Worm (Caenorhabditis elegans) whole organism, L2 larva: Measurements from ENCODE around the gene F36G9.7.

Experiments used
- C34F6.9 ChIP-seq: fragments of 150-350 bp; optimal IDR thresholded peaks from 2 replicates; lab custom pipeline; 2014; ENCODE audit warnings: missing biosample characterization, missing genetic modification characterization
- F13H6.1 ChIP-seq: sonication (generic microtip); optimal IDR thresholded peaks from 2 replicates; lab custom pipeline; 2016; ENCODE audit warnings: missing genetic modification characterization, missing compliant biosample characterization
- R02D3.7 ChIP-seq: fragments of 150-350 bp; optimal IDR thresholded peaks from 2 replicates; lab custom pipeline; 2014; ENCODE audit warnings: missing biosample characterization, missing genetic modification characterization
- aly-2 ChIP-seq: fragments of 150-350 bp; optimal IDR thresholded peaks from 2 replicates; lab custom pipeline; 2014; ENCODE audit warnings: missing biosample characterization, missing genetic modification characterization
- blmp-1 ChIP-seq: sonication (generic microtip); optimal IDR thresholded peaks from 2 replicates; lab custom pipeline; 2017; ENCODE audit warnings: missing genetic modification characterization, mild to moderate bottlenecking, missing compliant biosample characterization, antibody characterized with exemption, moderate library complexity; ENCODE audit not compliant: insufficient read depth
- ceh-16 ChIP-seq: fragments of 150-350 bp; optimal IDR thresholded peaks from 2 replicates; lab custom pipeline; 2014; ENCODE audit warnings: missing biosample characterization, missing genetic modification characterization
- crh-2 ChIP-seq: sonication (generic microtip); optimal IDR thresholded peaks from 2 replicates; lab custom pipeline; 2017; ENCODE audit warnings: missing biosample characterization, missing genetic modification characterization
- dmd-4 ChIP-seq: sonication (generic microtip); optimal IDR thresholded peaks from 2 replicates; lab custom pipeline; 2017; ENCODE audit warnings: missing biosample characterization, missing genetic modification characterization
- egl-27 ChIP-seq: sonication (generic microtip); optimal IDR thresholded peaks from 3 replicates; lab custom pipeline; 2017; ENCODE audit warnings: missing biosample characterization, missing genetic modification reagents, missing genetic modification characterization
- elt-1 ChIP-seq: fragments of 150-350 bp; optimal IDR thresholded peaks from 2 replicates; lab custom pipeline; 2014; ENCODE audit warnings: missing biosample characterization, missing genetic modification characterization
- fos-1 ChIP-seq: fragments of 150-350 bp; optimal IDR thresholded peaks from 2 replicates; lab custom pipeline; 2014; ENCODE audit warnings: missing biosample characterization, missing genetic modification characterization
- gmeb-1 ChIP-seq: fragments of 150-350 bp; optimal IDR thresholded peaks from 2 replicates; lab custom pipeline; 2014; ENCODE audit warnings: missing biosample characterization, missing genetic modification characterization
- lin-11 ChIP-seq: fragments of 150-350 bp; sonication (generic microtip); optimal IDR thresholded peaks from 2 replicates; lab custom pipeline; 2014; ENCODE audit warnings: missing biosample characterization, missing genetic modification characterization, inconsistent platforms, mixed read lengths
- lin-13 ChIP-seq: fragments of 150-350 bp; optimal IDR thresholded peaks from 2 replicates; lab custom pipeline; 2014; ENCODE audit warnings: missing biosample characterization, missing genetic modification reagents, missing genetic modification characterization
- lin-39 ChIP-seq: fragments of 150-350 bp; optimal IDR thresholded peaks from 2 replicates; lab custom pipeline; 2014; ENCODE audit warnings: missing biosample characterization, missing genetic modification reagents, missing genetic modification characterization
- mab-5 ChIP-seq: fragments of 150-350 bp; optimal IDR thresholded peaks from 2 replicates; lab custom pipeline; 2014; ENCODE audit warnings: missing biosample characterization, missing genetic modification characterization
- mdl-1 ChIP-seq, 2 experiments: fragments of 150-350 bp in 1 of 2; sonication (generic microtip) in 1 of 2; optimal IDR thresholded peaks; 2 replicates each; lab custom pipeline; 2017; ENCODE audit warnings: missing biosample characterization in 2 of 2, missing genetic modification characterization in 2 of 2
- nhr-11 ChIP-seq: fragments of 150-350 bp; optimal IDR thresholded peaks from 2 replicates; lab custom pipeline; 2014; ENCODE audit warnings: missing biosample characterization, missing genetic modification characterization
- nhr-12 ChIP-seq: fragments of 150-350 bp; optimal IDR thresholded peaks from 2 replicates; lab custom pipeline; 2014; ENCODE audit warnings: missing biosample characterization, missing genetic modification characterization
- nhr-129 ChIP-seq: fragments of 150-350 bp; optimal IDR thresholded peaks from 2 replicates; lab custom pipeline; 2014; ENCODE audit warnings: missing biosample characterization, missing genetic modification characterization
- nhr-21 ChIP-seq: fragments of 150-350 bp; optimal IDR thresholded peaks from 2 replicates; lab custom pipeline; 2014; ENCODE audit warnings: missing biosample characterization, missing genetic modification characterization
- nhr-6 ChIP-seq: fragments of 150-350 bp; optimal IDR thresholded peaks from 2 replicates; lab custom pipeline; 2014; ENCODE audit warnings: missing biosample characterization, missing genetic modification characterization
- nhr-77 ChIP-seq: fragments of 150-350 bp; optimal IDR thresholded peaks from 2 replicates; lab custom pipeline; 2014; ENCODE audit warnings: missing biosample characterization, missing genetic modification characterization
- peb-1 ChIP-seq: fragments of 150-350 bp; optimal IDR thresholded peaks from 2 replicates; lab custom pipeline; 2014; ENCODE audit warnings: missing biosample characterization, missing genetic modification characterization
- sem-4 ChIP-seq: fragments of 150-350 bp; optimal IDR thresholded peaks from 2 replicates; lab custom pipeline; 2014; ENCODE audit warnings: missing biosample characterization, missing genetic modification reagents, missing genetic modification characterization
- sma-3 ChIP-seq: sonication (generic microtip); optimal IDR thresholded peaks from 2 replicates; lab custom pipeline; 2016; ENCODE audit warnings: missing genetic modification reagents, missing genetic modification characterization, missing compliant biosample characterization
- sma-9 ChIP-seq, 2 experiments: fragments of 150-350 bp in 1 of 2; sonication (generic microtip) in 1 of 2; optimal IDR thresholded peaks; 2 replicates each; lab custom pipeline; 2014 to 2016; ENCODE audit warnings: missing genetic modification characterization in 2 of 2, mild to moderate bottlenecking in 1 of 2, missing biosample characterization in 1 of 2, missing compliant biosample characterization in 1 of 2, missing genetic modification reagents in 1 of 2, moderate library complexity in 1 of 2
- snpc-4 ChIP-seq: fragments of 150-350 bp; optimal IDR thresholded peaks from 2 replicates; lab custom pipeline; 2014; ENCODE audit warnings: missing biosample characterization, missing genetic modification characterization
- unc-39 ChIP-seq: fragments of 150-350 bp; optimal IDR thresholded peaks from 2 replicates; lab custom pipeline; 2014; ENCODE audit warnings: missing biosample characterization, missing genetic modification characterization
- unc-55 ChIP-seq: fragments of 150-350 bp; sonication (generic microtip); optimal IDR thresholded peaks from 3 replicates; lab custom pipeline; 2014; ENCODE audit warnings: missing biosample characterization, missing genetic modification reagents, missing genetic modification characterization
- unc-62 ChIP-seq: fragments of 150-350 bp; optimal IDR thresholded peaks from 2 replicates; lab custom pipeline; 2014; ENCODE audit warnings: missing biosample characterization, missing genetic modification reagents, missing genetic modification characterization
- zag-1 ChIP-seq: fragments of 150-350 bp; optimal IDR thresholded peaks from 2 replicates; lab custom pipeline; 2014; ENCODE audit warnings: missing biosample characterization, missing genetic modification characterization
- ztf-11 ChIP-seq: sonication (generic microtip); optimal IDR thresholded peaks from 2 replicates; lab custom pipeline; 2017; ENCODE audit warnings: missing biosample characterization, missing genetic modification characterization
- ztf-4 ChIP-seq: fragments of 150-350 bp; optimal IDR thresholded peaks from 2 replicates; lab custom pipeline; 2014; ENCODE audit warnings: missing biosample characterization, missing genetic modification characterization

F36G9.7 gene

DNA sequence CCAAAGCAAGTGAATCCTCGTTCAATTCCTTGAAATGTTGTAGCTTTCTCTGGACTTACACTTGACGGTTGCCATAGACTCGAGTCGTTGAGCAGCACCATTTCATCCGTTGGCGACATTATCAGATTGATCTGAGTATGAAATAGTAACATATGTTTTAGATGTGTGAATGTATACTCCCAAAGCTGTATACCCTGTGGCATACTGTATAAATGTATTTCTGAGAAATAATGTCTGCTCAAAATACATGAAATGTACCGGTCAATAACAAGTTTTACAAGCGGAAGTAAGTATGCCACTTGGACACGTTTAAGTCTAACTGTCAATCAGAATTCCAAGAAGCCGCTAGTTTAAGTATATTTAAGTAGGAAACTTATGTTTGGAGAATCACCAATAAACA, 40.0 kb upstream of the F36G9.7 start, which contains the start of gene str-233:
TSS of gene str-233 (minus strand) at position 101 of the 400 bp plus-strand sequence.
- TF ChIP-seq unc-55 (GFP tag; lab: Kevin White, UChicago) = no peak
- TF ChIP-seq ztf-11 (tag; lab: Kevin White, UChicago) = no peak
- TF ChIP-seq, all 48 proteins: peak for 0

DNA sequence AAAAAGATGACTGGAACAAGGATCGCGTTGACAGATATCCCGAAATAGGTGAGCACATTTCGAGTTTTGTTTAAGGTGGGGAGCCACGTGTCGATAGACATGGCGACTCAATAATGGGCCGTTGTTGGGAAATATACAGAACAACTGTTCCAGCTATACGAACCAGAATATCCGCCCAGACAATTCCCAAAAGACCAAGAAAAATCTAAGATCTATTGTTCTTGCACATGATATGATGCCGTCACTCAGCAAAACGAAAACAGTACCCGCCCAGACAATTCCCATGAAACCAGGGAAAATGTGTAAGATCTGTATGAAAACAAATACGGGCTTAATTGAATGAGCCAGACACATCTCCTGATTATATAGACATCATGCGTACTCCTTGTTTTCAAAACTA, 38.0 kb upstream of the F36G9.7 start, which contains the start of gene str-231:
TSS of gene str-231 (minus strand) at position 101 of the 400 bp plus-strand sequence.
- TF ChIP-seq ztf-11 (tag; lab: Kevin White, UChicago) (no peak), nhr-6 (no peak), nhr-12 (tag; lab: Kevin White, UChicago) (no peak), nhr-77 (no peak), R02D3.7 (tag; lab: Kevin White, UChicago) (no peak), mdl-1 (tag; optimal IDR thresholded peaks at IDR 0.05; lab: Kevin White, UChicago) (no peak), sma-9 (GFP tag; optimal IDR thresholded peaks at IDR 0.05; lab: Kevin White, UChicago) (no peak), sma-9 (tag; optimal IDR thresholded peaks at IDR 0.05; lab: Kevin White, UChicago) (no peak), ceh-16 (tag; lab: Kevin White, UChicago) (no peak), unc-62 (no peak), nhr-11 (no peak), lin-11 (tag; lab: Kevin White, UChicago) (no peak), lin-13 (GFP tag; lab: Kevin White, UChicago) (no peak), unc-39 (tag; lab: Kevin White, UChicago) (no peak), lin-39 (tag; lab: Kevin White, UChicago) (no peak), crh-2 (no peak), blmp-1 (tag; lab: Kevin White, UChicago) (no peak)

DNA sequence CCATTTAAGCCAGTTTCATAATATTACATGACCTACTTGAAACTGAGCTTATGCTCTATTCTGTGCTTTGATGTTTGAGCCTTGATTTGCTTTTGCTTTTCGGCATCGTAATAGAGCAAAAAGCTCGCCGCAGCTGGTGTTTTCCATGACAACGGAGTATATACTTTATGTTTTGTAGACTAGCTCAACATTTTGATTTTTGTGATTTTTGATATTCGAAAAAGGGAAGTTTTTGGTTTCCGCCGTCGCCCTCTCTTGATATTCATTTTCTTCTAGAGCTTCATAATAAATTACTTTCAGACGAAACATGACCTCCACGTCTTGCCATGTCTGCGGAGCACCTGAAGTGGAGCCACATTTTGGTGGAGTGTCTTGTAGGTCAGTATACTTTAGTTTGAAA, 32.7 kb upstream of the F36G9.7 start, which contains the start of gene nhr-63:
TSS of gene nhr-63 (plus strand) at position 301 of the 400 bp plus-strand sequence.
- TF ChIP-seq aly-2 (tag; lab: Kevin White, UChicago) (no peak), snpc-4 (tag; lab: Kevin White, UChicago) (no peak), mdl-1 (tag; optimal IDR thresholded peaks at IDR 0.05; lab: Kevin White, UChicago) (no peak), sma-9 (GFP tag; optimal IDR thresholded peaks at IDR 0.05; lab: Kevin White, UChicago) (no peak), sma-9 (tag; optimal IDR thresholded peaks at IDR 0.05; lab: Kevin White, UChicago) (no peak), ztf-11 (tag; lab: Kevin White, UChicago) (no peak), R02D3.7 (tag; lab: Kevin White, UChicago) (no peak), unc-62 (no peak), nhr-21 (no peak), elt-1 (tag; lab: Kevin White, UChicago) (no peak), peb-1 (tag; lab: Kevin White, UChicago) (no peak), dmd-4 (tag; lab: Kevin White, UChicago) (no peak), nhr-12 (tag; lab: Kevin White, UChicago) (no peak), sem-4 (tag; lab: Kevin White, UChicago) (no peak), mab-5 (tag; lab: Kevin White, UChicago) (no peak)

DNA sequence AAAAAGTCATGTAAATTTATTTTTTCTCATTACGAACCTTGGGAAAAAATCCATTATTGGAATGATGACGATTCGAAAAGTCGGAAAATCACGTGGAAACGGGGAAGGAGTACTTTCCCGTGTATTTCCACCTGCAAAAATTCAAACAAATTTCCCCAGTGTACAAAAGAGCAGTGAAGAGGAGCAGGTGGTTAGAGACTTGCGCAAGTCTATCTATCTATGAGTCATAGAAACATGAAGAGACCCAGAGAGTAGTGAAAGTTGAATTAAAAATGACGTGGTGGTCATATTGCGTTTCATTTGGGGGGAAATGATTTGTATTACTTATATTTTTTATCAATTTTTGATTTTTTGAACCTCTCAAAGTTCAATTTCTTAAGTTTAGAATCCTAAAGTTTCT, 30.9 kb upstream of the F36G9.7 start, which contains the start of gene nhr-50:
TSS of gene nhr-50 (minus strand) at position 199 of the 400 bp plus-strand sequence.
- TF ChIP-seq gmeb-1 (peak; percentile 8), F13H6.1 (tag; lab: Kevin White, UChicago) (peak; percentile 53), crh-2 (peak; percentile 83), fos-1 (peak; percentile 99), egl-27 (tag; lab: Kevin White, UChicago) (peak; percentile 57), ztf-4 (peak; percentile 8), sma-9 (GFP tag; optimal IDR thresholded peaks at IDR 0.05; lab: Kevin White, UChicago) (peak; percentile 91), sma-9 (tag; optimal IDR thresholded peaks at IDR 0.05; lab: Kevin White, UChicago) (no peak), nhr-129 (peak; percentile 54), blmp-1 (tag; lab: Kevin White, UChicago) (peak; percentile 97), ceh-16 (tag; lab: Kevin White, UChicago) (no peak), nhr-11 (no peak), nhr-21 (peak; percentile 45), sma-3 (GFP tag; lab: Kevin White, UChicago) (peak; percentile 69), C34F6.9 (tag; lab: Kevin White, UChicago) (peak; percentile 45), zag-1 (tag; lab: Kevin White, UChicago) (no peak)
